Fruit fly (Drosophila melanogaster) whole organism, larva: Measurements from ENCODE around the gene CG32237.

Experiments
- noc ChIP-seq: fragments of 200-800 bp; sonication (Bioruptor generic); optimal IDR thresholded peaks from 3 replicates; lab custom pipeline; 2019; ENCODE audit warnings: missing biosample characterization, mild to moderate bottlenecking, missing genetic modification characterization, moderate library complexity

The CG32237 gene

DNA sequence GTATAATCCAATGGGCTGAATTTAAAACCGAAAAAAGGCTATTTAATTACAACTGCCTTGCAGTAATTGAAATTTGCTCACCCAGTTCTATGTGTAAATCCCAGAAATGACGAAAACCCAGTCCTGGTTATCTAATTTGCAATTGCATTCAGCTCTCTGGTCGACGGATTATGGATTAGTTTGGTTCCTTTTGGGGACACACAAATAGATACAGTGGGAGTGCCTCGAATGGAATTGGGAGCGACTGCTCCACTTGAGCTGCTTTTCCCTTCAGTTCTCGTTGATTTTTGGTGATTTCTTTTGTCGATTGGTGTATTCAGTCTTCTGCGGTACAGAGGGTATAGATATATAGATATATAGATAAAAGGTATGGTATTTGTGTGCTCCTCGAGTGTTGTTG is 18.8 kb downstream of the CG32237 start, which contains the start of gene CG13708:
Gene CG13708, minus strand, starts transcription at position 101 of the 400 bp plus-strand sequence.
- TF ChIP-seq noc: no peak

DNA sequence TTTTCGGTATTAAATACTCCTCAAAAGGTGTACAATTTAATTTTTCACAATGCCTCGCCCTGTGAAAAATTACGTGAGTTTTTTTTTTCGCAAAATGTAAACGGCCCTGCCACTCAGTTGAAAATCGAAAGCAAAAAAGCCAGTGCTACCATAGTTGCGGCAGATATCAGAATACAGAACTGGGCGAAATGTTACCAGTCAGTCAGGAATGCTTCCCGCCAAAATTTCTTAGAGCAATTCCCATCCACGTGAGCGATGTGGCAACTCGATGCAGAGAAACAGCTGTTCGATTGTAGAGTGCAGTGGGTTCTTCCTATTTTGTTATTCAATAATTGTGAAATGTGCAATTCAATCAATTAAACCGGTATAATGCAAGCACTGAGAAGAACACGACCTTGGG is 26.7 kb downstream of the CG32237 start, which contains the start of the genes Dhc64C and LeuRS-m:
Gene Dhc64C, minus strand, starts transcription at position 104 of the 400 bp plus-strand sequence.
Gene LeuRS-m, plus strand, starts transcription at position 270 of the 400 bp plus-strand sequence.
- no peak for TF ChIP-seq noc

dm6 chr3L:4824356-4825138 is 27.7 kb downstream of the CG32237 start:
- peak; percentile 92 for TF ChIP-seq noc

DNA sequence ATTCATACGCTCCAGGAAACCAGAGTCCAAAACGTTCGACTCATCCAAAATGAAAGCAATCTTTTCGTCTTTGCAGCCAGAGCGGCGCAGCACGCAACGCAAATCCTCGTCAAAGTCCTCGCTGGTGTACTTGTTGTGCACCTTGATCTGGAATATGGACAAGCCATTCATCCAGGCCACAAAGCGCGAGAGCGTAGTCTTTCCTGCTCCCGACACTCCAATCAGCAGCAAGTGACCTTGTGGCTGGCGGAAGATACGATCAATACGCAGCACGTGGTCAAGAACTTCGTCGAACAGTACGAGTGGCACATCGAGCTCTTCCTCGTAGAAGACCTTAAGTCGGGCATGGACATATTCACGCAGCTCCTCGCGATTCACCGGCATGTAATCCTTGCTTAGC is 38.1 kb downstream of the CG32237 start:
- no peak for TF ChIP-seq noc

- no peak for TF ChIP-seq noc
These were observed 45.0 kb downstream of the CG32237 start, which contains the start of gene CG18808 for dm6 chr3L:4807306-4807705. TSS of gene CG18808 (minus strand) at chr3L:4807406.

DNA sequence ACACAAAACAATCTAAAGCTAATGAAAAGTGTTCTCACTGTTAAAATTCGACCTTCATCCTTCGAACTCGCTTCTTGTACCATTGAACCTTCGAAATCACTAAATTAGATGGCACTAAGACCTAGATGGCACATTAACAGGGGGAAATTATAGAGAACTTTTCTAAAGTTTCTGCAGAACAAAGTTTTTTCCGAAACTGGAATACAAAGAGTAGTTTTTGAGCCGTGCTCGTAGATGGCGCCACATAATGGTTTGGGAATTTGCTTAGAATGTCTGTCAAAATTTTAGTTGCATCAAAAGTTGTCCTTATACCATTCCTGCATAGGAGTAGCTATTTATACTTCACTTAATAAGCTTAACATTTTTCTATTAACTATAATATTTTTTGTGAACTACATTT is 46.5 kb downstream of the CG32237 start:
- no peak for TF ChIP-seq noc

DNA sequence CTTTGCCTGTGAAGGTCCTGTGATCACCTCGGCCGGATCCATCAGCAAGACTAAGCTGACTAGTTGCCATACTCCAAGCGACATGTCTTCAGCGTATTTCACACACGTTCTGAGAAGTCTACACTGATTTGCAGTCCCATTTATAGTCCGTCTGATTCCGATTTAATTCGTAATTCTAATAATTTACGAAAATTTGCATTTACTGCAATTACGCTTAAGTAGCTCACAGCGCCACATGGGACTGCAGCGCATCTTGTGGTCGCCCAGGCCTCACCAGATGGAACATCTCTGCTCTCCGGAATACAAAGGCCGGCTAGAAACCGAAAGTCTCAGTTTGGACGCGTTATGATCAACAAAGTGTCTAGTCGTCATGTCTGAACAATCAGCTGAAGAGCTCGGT is 47.1 kb downstream of the CG32237 start, which contains the start of gene CG7509:
Gene CG7509, minus strand, starts transcription at position 101 of the 400 bp plus-strand sequence.
- TF ChIP-seq noc: no peak

DNA sequence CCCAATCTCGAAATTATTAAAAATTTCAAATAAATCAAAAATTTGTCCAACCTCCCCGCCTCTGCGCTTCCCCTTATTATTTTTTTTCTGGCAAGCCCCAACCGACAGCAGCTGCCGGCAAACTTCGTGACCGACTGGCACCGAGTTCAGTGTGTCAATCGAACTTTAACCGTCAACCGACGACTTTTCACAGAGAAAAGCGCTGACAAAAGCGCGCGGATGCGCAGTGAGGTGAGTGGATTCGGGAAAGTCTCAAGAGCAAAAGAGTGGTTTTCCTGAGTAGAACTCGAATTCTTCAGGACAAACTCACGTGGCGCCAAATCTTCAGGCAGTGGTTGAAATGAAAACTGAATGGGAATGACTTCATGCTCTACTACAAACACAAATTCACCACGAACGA is 51.6 kb downstream of the CG32237 start:
- no peak for TF ChIP-seq noc
